Fruit fly (Drosophila melanogaster) whole organism, pupa: Measurements from ENCODE around the gene CG31517.

Experiments used
- CG10348 ChIP-seq: fragments of 200-800 bp; sonication (Bioruptor generic); IDR thresholded peaks from 2 replicates; pipeline ENCODE4 v1.3.6; 2022; ENCODE audit warnings: missing biosample characterization, missing genetic modification characterization
- CG12605 ChIP-seq: fragments of 200-800 bp; sonication (Bioruptor generic); IDR thresholded peaks from 2 replicates; pipeline ENCODE4 v1.3.6; 2022; ENCODE audit warnings: missing biosample characterization, missing genetic modification characterization
- CG13204 ChIP-seq: fragments of 200-800 bp; sonication (Bioruptor generic); optimal IDR thresholded peaks from 2 replicates; lab custom pipeline; 2018; ENCODE audit warnings: missing biosample characterization, mild to moderate bottlenecking, missing genetic modification characterization, moderate library complexity
- CG14655 ChIP-seq: fragments of 200-800 bp; sonication (Bioruptor generic); optimal IDR thresholded peaks from 3 replicates; lab custom pipeline; 2017; ENCODE audit warnings: mild to moderate bottlenecking, missing biosample characterization, missing genetic modification reagents, missing genetic modification characterization
- CG15710 ChIP-seq: fragments of 200-800 bp; sonication (Bioruptor generic); optimal IDR thresholded peaks from 2 replicates; lab custom pipeline; 2018; ENCODE audit warnings: missing biosample characterization, mild to moderate bottlenecking, missing genetic modification characterization, moderate library complexity
- CG17806 ChIP-seq: fragments of 200-800 bp; sonication (Bioruptor generic); optimal IDR thresholded peaks from 2 replicates; lab custom pipeline; 2018; ENCODE audit warnings: missing biosample characterization, mild to moderate bottlenecking, missing genetic modification characterization, moderate library complexity
- CG32121 ChIP-seq: fragments of 200-800 bp; sonication (Bioruptor generic); IDR thresholded peaks from 2 replicates; pipeline ENCODE4 v1.3.6; 2022; ENCODE audit warnings: missing biosample characterization, missing genetic modification characterization
- CG34367 ChIP-seq: fragments of 200-800 bp; sonication (Bioruptor generic); optimal IDR thresholded peaks from 2 replicates; lab custom pipeline; 2018; ENCODE audit warnings: missing biosample characterization, mild to moderate bottlenecking, missing genetic modification characterization
- CG4496 ChIP-seq: fragments of 200-800 bp; sonication (Bioruptor generic); IDR thresholded peaks from 3 replicates; pipeline ENCODE4 v1.3.6; 2022; ENCODE audit warnings: missing biosample characterization, missing genetic modification characterization
- CG8159 ChIP-seq: fragments of 200-800 bp; sonication (Bioruptor generic); optimal IDR thresholded peaks from 3 replicates; lab custom pipeline; 2018; ENCODE audit warnings: missing biosample characterization, mild to moderate bottlenecking, missing genetic modification characterization, moderate library complexity
- CG8301 ChIP-seq: fragments of 200-800 bp; sonication (Bioruptor generic); optimal IDR thresholded peaks from 2 replicates; lab custom pipeline; 2018; ENCODE audit warnings: missing biosample characterization, mild to moderate bottlenecking, missing genetic modification characterization
- CG9948 ChIP-seq: fragments of 200-800 bp; sonication (Bioruptor generic); optimal IDR thresholded peaks from 2 replicates; lab custom pipeline; 2018; ENCODE audit warnings: missing biosample characterization, mild to moderate bottlenecking, missing genetic modification characterization, moderate library complexity
- D1 ChIP-seq: fragments of 200-800 bp; sonication (Bioruptor generic); optimal IDR thresholded peaks from 2 replicates; lab custom pipeline; 2018; ENCODE audit warnings: missing biosample characterization, mild to moderate bottlenecking, missing genetic modification characterization, moderate library complexity
- EcR ChIP-seq: fragments of 200-800 bp; sonication (Bioruptor generic); optimal IDR thresholded peaks from 3 replicates; lab custom pipeline; 2019; ENCODE audit warnings: missing biosample characterization, missing genetic modification characterization, mild to moderate bottlenecking, moderate library complexity, missing genetic modification reagents
- Ets98B ChIP-seq: fragments of 200-800 bp; sonication (Bioruptor generic); IDR thresholded peaks from 2 replicates; pipeline ENCODE4 v1.3.6; 2022; ENCODE audit warnings: missing biosample characterization, missing genetic modification characterization
- Pif1A ChIP-seq: fragments of 200-800 bp; sonication (Bioruptor generic); optimal IDR thresholded peaks from 3 replicates; lab custom pipeline; 2016; ENCODE audit warnings: missing biosample characterization, missing genetic modification characterization
- Pif1B ChIP-seq: fragments of 200-800 bp; sonication (Bioruptor generic); optimal IDR thresholded peaks from 3 replicates; lab custom pipeline; 2016; ENCODE audit warnings: missing biosample characterization, missing genetic modification characterization
- Snoo ChIP-seq: fragments of 200-800 bp; sonication (Bioruptor generic); optimal IDR thresholded peaks from 3 replicates; lab custom pipeline; 2017; ENCODE audit warnings: missing biosample characterization, mild to moderate bottlenecking, missing genetic modification characterization, inconsistent platforms
- fd96Ca ChIP-seq: fragments of 200-800 bp; sonication (Bioruptor generic); IDR thresholded peaks from 3 replicates; pipeline ENCODE4 v1.3.6; 2022; ENCODE audit warnings: missing biosample characterization, missing genetic modification characterization
- gl ChIP-seq: fragments of 200-800 bp; sonication (Bioruptor generic); optimal IDR thresholded peaks from 2 replicates; lab custom pipeline; 2018; ENCODE audit warnings: missing biosample characterization, mild to moderate bottlenecking, missing genetic modification characterization
- rn ChIP-seq: fragments of 200-800 bp; sonication (Bioruptor generic); IDR thresholded peaks from 2 replicates; pipeline ENCODE4 v1.3.6; 2022; ENCODE audit warnings: missing biosample characterization, missing genetic modification characterization

Gene CG31517

dm6 chr3R:13943360-13943759 lies 4.9 kb upstream of the CG31517 start, which contains the start of gene Art9:
TSS of gene Art9 (minus strand) at chr3R:13943460.
- TF ChIP-seq CG8301 (tag; lab: Kevin White, UChicago), result no peak
- TF ChIP-seq Pif1B (GFP tag; lab: Kevin White, UChicago), result no peak
- TF ChIP-seq gl (tag; lab: Kevin White, UChicago), result no peak
- no peak for TF ChIP-seq CG4496 (GFP tag; lab: Robert Waterston, UW)

dm6 chr3R:13945712-13946111 lies 2.5 kb upstream of the CG31517 start, which contains the start of gene Art6:
TSS of gene Art6 (minus strand) at chr3R:13945812.
- TF ChIP-seq CG32121 (no peak), Pif1A (GFP tag; lab: Kevin White, UChicago) (no peak), CG8301 (tag; lab: Kevin White, UChicago) (no peak), CG4496 (GFP tag; lab: Robert Waterston, UW) (no peak), EcR (GFP tag; lab: Kevin White, UChicago) (no peak), CG13204 (GFP tag; lab: Kevin White, UChicago) (no peak), Snoo (no peak), rn (no peak), Pif1B (GFP tag; lab: Kevin White, UChicago) (no peak)

DNA sequence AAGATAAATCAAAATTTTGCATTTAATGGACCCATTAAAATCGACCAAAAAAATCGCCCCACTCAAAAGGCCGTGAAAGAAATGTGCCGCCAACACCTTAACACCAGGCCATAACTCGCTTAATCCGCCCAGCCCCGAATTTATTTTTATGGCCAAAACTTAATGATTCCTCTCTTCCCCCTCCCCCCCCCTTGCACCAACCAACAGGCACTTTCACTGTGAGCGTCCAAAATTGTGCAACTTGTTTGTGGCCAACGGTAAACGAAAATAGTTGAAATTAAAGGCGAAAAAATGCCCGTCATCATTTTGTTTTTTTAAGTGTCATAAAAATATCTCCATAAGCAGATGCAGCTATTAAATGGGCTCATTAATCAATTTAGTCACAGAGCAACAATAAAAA lies 2.1 kb upstream of the CG31517 start:
- TF ChIP-seq CG10348 (GFP tag; lab: Robert Waterston, UW) (no peak), CG13204 (GFP tag; lab: Kevin White, UChicago) (no peak), CG17806 (tag; lab: Kevin White, UChicago) (no peak), fd96Ca (GFP tag; lab: Robert Waterston, UW) (no peak), CG12605 (GFP tag; lab: Robert Waterston, UW) (no peak), CG8159 (tag; lab: Kevin White, UChicago) (no peak), Pif1A (GFP tag; lab: Kevin White, UChicago) (no peak), CG9948 (no peak), rn (no peak), Snoo (no peak), D1 (tag; lab: Kevin White, UChicago) (no peak), CG4496 (GFP tag; lab: Robert Waterston, UW) (no peak), EcR (GFP tag; lab: Kevin White, UChicago) (no peak)

- no peak for TF ChIP-seq CG32121
- no peak for TF ChIP-seq Pif1A (GFP tag; lab: Kevin White, UChicago)
- no peak for TF ChIP-seq Snoo
- no peak for TF ChIP-seq Ets98B (GFP tag; lab: Robert Waterston, UW)
- no peak for TF ChIP-seq CG15710 (tag; lab: Kevin White, UChicago)
Observed at dm6 chr3R:13947415-13947814, 805 bp upstream of the CG31517 start.

DNA sequence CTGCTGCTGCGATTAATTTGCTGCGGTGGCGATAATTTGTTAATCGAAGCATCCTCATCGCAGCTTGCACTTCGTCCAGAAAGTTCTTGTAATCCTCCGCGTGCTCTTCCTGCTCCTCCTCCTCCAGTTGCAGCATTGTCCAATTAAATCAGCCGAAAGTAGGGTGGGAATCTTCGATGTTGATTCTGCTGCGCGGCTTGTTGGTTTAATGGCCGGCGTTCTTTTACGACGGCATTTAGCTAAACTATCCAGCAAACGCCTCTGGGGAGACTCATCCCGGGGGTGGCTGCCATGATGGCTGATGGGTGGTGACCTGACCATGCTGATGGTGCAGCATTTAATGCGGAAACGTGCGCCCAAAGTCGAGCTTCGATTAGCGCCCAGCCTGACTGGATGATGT lies 1.4 kb downstream of the CG31517 start:
- TF ChIP-seq CG12605 (GFP tag; lab: Robert Waterston, UW) (no peak), CG4496 (GFP tag; lab: Robert Waterston, UW) (no peak), Ets98B (GFP tag; lab: Robert Waterston, UW) (no peak), CG32121 (no peak), CG14655 (no peak), CG15710 (tag; lab: Kevin White, UChicago) (no peak), Pif1A (GFP tag; lab: Kevin White, UChicago) (no peak), CG34367 (tag; lab: Kevin White, UChicago) (no peak), fd96Ca (GFP tag; lab: Robert Waterston, UW) (no peak), CG10348 (GFP tag; lab: Robert Waterston, UW) (no peak), CG17806 (tag; lab: Kevin White, UChicago) (no peak), Snoo (no peak), gl (tag; lab: Kevin White, UChicago) (no peak), Pif1B (GFP tag; lab: Kevin White, UChicago) (no peak), D1 (tag; lab: Kevin White, UChicago) (no peak), EcR (GFP tag; lab: Kevin White, UChicago) (no peak)

dm6 chr3R:13951038-13951437 lies 2.8 kb downstream of the CG31517 start, which contains the start of gene CG9926:
TSS of gene CG9926 (minus strand) at chr3R:13951138.
- TF ChIP-seq CG8159 (tag; lab: Kevin White, UChicago) (no peak), EcR (GFP tag; lab: Kevin White, UChicago) (no peak), CG17806 (tag; lab: Kevin White, UChicago) (no peak), Snoo (no peak), Pif1A (GFP tag; lab: Kevin White, UChicago) (no peak), CG8301 (tag; lab: Kevin White, UChicago) (no peak)

DNA sequence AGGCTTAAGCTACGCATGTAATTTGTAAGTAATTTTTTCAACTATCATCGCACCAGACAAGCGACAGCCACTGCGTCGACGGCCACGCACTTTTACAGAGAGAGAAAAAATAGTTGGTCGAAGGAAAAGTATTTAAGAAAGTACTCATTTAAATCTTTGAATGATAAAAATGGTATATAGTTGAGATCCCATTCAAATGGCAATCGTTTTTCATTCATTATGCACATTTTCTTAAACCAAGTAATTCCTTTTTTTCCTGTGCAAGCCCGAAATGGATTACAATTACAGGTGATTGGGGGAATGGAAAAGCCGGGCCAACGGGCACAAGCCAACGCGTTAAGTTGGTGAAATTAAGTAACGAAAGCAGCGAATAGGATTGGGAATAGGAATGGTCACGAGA lies 4.1 kb downstream of the CG31517 start:
- TF ChIP-seq CG32121 (peak; percentile 71; the same call in 1 of the 2 replicates), CG34367 (tag; lab: Kevin White, UChicago) (no peak), Pif1B (GFP tag; lab: Kevin White, UChicago) (peak; percentile 27), EcR (GFP tag; lab: Kevin White, UChicago) (no peak), fd96Ca (GFP tag; lab: Robert Waterston, UW) (peak; percentile 71), Ets98B (GFP tag; lab: Robert Waterston, UW) (peak; percentile 80), D1 (tag; lab: Kevin White, UChicago) (no peak), CG8301 (tag; lab: Kevin White, UChicago) (peak; percentile 69), Pif1A (GFP tag; lab: Kevin White, UChicago) (peak; percentile 54), CG10348 (GFP tag; lab: Robert Waterston, UW) (no peak), rn (peak; percentile 39; the same call in 1 of the 2 replicates), CG17806 (tag; lab: Kevin White, UChicago) (peak; percentile 22), CG13204 (GFP tag; lab: Kevin White, UChicago) (no peak), CG4496 (GFP tag; lab: Robert Waterston, UW) (peak; percentile 85; the same call in 2 of the 3 replicates), CG9948 (no peak), Snoo (no peak), gl (tag; lab: Kevin White, UChicago) (no peak), CG12605 (GFP tag; lab: Robert Waterston, UW) (peak; percentile 52; the same call in 1 of the 2 replicates), CG8159 (tag; lab: Kevin White, UChicago) (no peak), CG14655 (peak; percentile 68), CG15710 (tag; lab: Kevin White, UChicago) (no peak)
